Fruit fly (Drosophila melanogaster) whole organism, embryonic: ENCODE measurements around the gene Karybeta3.

Source experiments
- CG11723 ChIP-seq: fragments of 200-800 bp; sonication (Bioruptor generic); optimal IDR thresholded peaks from 2 replicates; lab custom pipeline; 2017; ENCODE audit warnings: missing biosample characterization, mild to moderate bottlenecking, missing genetic modification characterization
- CG12219 ChIP-seq: fragments of 200-800 bp; sonication (Bioruptor generic); optimal IDR thresholded peaks from 3 replicates; lab custom pipeline; 2018; ENCODE audit warnings: missing biosample characterization, mild to moderate bottlenecking, missing genetic modification characterization
- CG1233 ChIP-seq: fragments of 200-800 bp; sonication (Bioruptor generic); optimal IDR thresholded peaks from 4 replicates; lab custom pipeline; 2018; ENCODE audit warnings: missing biosample characterization, mild to moderate bottlenecking, missing genetic modification characterization
- CG13424 ChIP-seq: fragments of 200-800 bp; sonication (Bioruptor generic); optimal IDR thresholded peaks from 2 replicates; lab custom pipeline; 2019; ENCODE audit warnings: missing biosample characterization, mild to moderate bottlenecking, missing genetic modification characterization, moderate library complexity
- CG13894 ChIP-seq: fragments of 200-800 bp; sonication (Bioruptor generic); optimal IDR thresholded peaks from 3 replicates; lab custom pipeline; 2018; ENCODE audit warnings: missing biosample characterization, mild to moderate bottlenecking, missing genetic modification characterization, moderate library complexity
- CG17568 ChIP-seq: fragments of 200-800 bp; sonication (Bioruptor generic); optimal IDR thresholded peaks from 2 replicates; lab custom pipeline; 2018; ENCODE audit warnings: missing biosample characterization, mild to moderate bottlenecking, missing genetic modification characterization, moderate library complexity
- CG2678 ChIP-seq: fragments of 200-800 bp; sonication (Bioruptor generic); optimal IDR thresholded peaks from 3 replicates; lab custom pipeline; 2019; ENCODE audit warnings: missing biosample characterization, mild to moderate bottlenecking, missing genetic modification characterization, moderate library complexity
- CG3407 ChIP-seq: fragments of 200-800 bp; sonication (Bioruptor generic); optimal IDR thresholded peaks from 2 replicates; lab custom pipeline; 2018; ENCODE audit warnings: missing biosample characterization, mild to moderate bottlenecking, missing genetic modification characterization
- CG34376 ChIP-seq: fragments of 200-800 bp; sonication (Bioruptor generic); optimal IDR thresholded peaks from 2 replicates; lab custom pipeline; 2018; ENCODE audit warnings: missing biosample characterization, mild to moderate bottlenecking, missing genetic modification characterization
- CG42726 ChIP-seq: fragments of 200-800 bp; sonication (Bioruptor generic); IDR thresholded peaks from 2 replicates; pipeline ENCODE4 v1.3.6; 2022; ENCODE audit warnings: missing biosample characterization, missing genetic modification characterization; ENCODE audit not compliant: partially characterized antibody
- CG4328 ChIP-seq: fragments of 200-800 bp; sonication (Bioruptor generic); optimal IDR thresholded peaks from 3 replicates; lab custom pipeline; 2017; ENCODE audit warnings: missing biosample characterization, missing genetic modification reagents, missing genetic modification characterization
- CG4707 ChIP-seq: fragments of 200-800 bp; sonication (Bioruptor generic); optimal IDR thresholded peaks from 2 replicates; lab custom pipeline; 2018; ENCODE audit warnings: missing biosample characterization, mild to moderate bottlenecking, missing genetic modification characterization, moderate library complexity
- CG4854 ChIP-seq: fragments of 200-800 bp; sonication (Bioruptor generic); optimal IDR thresholded peaks from 2 replicates; lab custom pipeline; 2016; ENCODE audit warnings: missing biosample characterization, missing genetic modification characterization, inconsistent platforms
- Dad ChIP-seq: fragments of 200-800 bp; sonication (Bioruptor generic); optimal IDR thresholded peaks from 3 replicates; lab custom pipeline; 2016; ENCODE audit warnings: missing biosample characterization, missing genetic modification characterization
- Deaf1 ChIP-seq: fragments of 200-800 bp; optimal IDR thresholded peaks from 3 replicates; lab custom pipeline; 2019; ENCODE audit warnings: missing biosample characterization, mild to moderate bottlenecking, missing genetic modification characterization, moderate library complexity
- Drgx ChIP-seq: fragments of 200-800 bp; sonication (Bioruptor generic); IDR thresholded peaks from 2 replicates; pipeline ENCODE4 v1.3.6; 2022; ENCODE audit warnings: missing biosample characterization, missing genetic modification characterization
- Fer1 ChIP-seq: fragments of 200-800 bp; sonication (Bioruptor generic); optimal IDR thresholded peaks from 2 replicates; lab custom pipeline; 2017; ENCODE audit warnings: missing biosample characterization, mild to moderate bottlenecking, missing genetic modification characterization
- HmgZ ChIP-seq: fragments of 200-800 bp; sonication (Bioruptor generic); optimal IDR thresholded peaks from 2 replicates; lab custom pipeline; 2018; ENCODE audit warnings: missing biosample characterization, mild to moderate bottlenecking, missing genetic modification characterization
- Hr3 ChIP-seq: fragments of 200-800 bp; sonication (Bioruptor generic); optimal IDR thresholded peaks from 3 replicates; lab custom pipeline; 2016; ENCODE audit warnings: missing biosample characterization, missing genetic modification characterization
- Lhr ChIP-seq: fragments of 200-800 bp; sonication (Bioruptor generic); optimal IDR thresholded peaks from 3 replicates; lab custom pipeline; 2017; ENCODE audit warnings: mild to moderate bottlenecking, missing biosample characterization, missing genetic modification reagents, missing genetic modification characterization
- MBD-R2 ChIP-seq: fragments of 200-800 bp; sonication (Bioruptor generic); IDR thresholded peaks from 2 replicates; pipeline ENCODE4 v1.3.6; 2022; ENCODE audit warnings: missing biosample characterization, missing genetic modification characterization
- NFAT ChIP-seq: fragments of 200-800 bp; sonication (Bioruptor generic); IDR thresholded peaks from 2 replicates; pipeline ENCODE4 v1.3.6; 2022; ENCODE audit warnings: missing biosample characterization, missing genetic modification characterization
- NfI ChIP-seq: fragments of 200-800 bp; sonication (Bioruptor generic); optimal IDR thresholded peaks from 3 replicates; lab custom pipeline; 2018; ENCODE audit warnings: missing biosample characterization, mild to moderate bottlenecking, missing genetic modification characterization, moderate library complexity
- Ravus ChIP-seq: fragments of 200-800 bp; sonication (Bioruptor generic); IDR thresholded peaks from 2 replicates; pipeline ENCODE4 v1.3.6; 2022; ENCODE audit warnings: missing biosample characterization, missing genetic modification characterization
- abd-A ChIP-seq: fragments of 200-800 bp; sonication (Bioruptor generic); optimal IDR thresholded peaks from 3 replicates; lab custom pipeline; 2019; ENCODE audit warnings: missing biosample characterization, mild to moderate bottlenecking, missing genetic modification characterization, moderate library complexity
- crol ChIP-seq: fragments of 200-800 bp; sonication (Bioruptor generic); IDR thresholded peaks from 2 replicates; pipeline ENCODE4 v1.3.6; 2022; ENCODE audit warnings: missing biosample characterization, missing genetic modification characterization
- fd3F ChIP-seq: fragments of 200-800 bp; sonication (Bioruptor generic); optimal IDR thresholded peaks from 2 replicates; lab custom pipeline; 2018; ENCODE audit warnings: missing biosample characterization, mild to moderate bottlenecking, missing genetic modification characterization, moderate library complexity
- gcm ChIP-seq: fragments of 200-800 bp; sonication (Bioruptor generic); optimal IDR thresholded peaks from 2 replicates; lab custom pipeline; 2019; ENCODE audit warnings: missing biosample characterization, mild to moderate bottlenecking, missing genetic modification characterization, moderate library complexity
- gsb ChIP-seq: fragments of 200-800 bp; sonication (Bioruptor generic); IDR thresholded peaks from 2 replicates; pipeline ENCODE4 v1.3.6; 2022; ENCODE audit warnings: missing biosample characterization, missing genetic modification characterization
- gsb-n ChIP-seq: fragments of 200-800 bp; sonication (Bioruptor generic); optimal IDR thresholded peaks from 3 replicates; lab custom pipeline; 2018; ENCODE audit warnings: missing biosample characterization, mild to moderate bottlenecking, missing genetic modification characterization
- hbn ChIP-seq: fragments of 200-800 bp; sonication (Bioruptor generic); IDR thresholded peaks from 2 replicates; pipeline ENCODE4 v1.3.6; 2022; ENCODE audit warnings: missing biosample characterization, missing genetic modification characterization; ENCODE audit not compliant: partially characterized antibody
- her ChIP-seq: fragments of 200-800 bp; sonication (Bioruptor generic); optimal IDR thresholded peaks from 2 replicates; lab custom pipeline; 2016; ENCODE audit warnings: missing biosample characterization, missing genetic modification characterization
- ind ChIP-seq: fragments of 200-800 bp; sonication (Bioruptor generic); optimal IDR thresholded peaks from 3 replicates; lab custom pipeline; 2016; ENCODE audit warnings: missing biosample characterization, missing genetic modification characterization
- inv ChIP-seq: fragments of 200-800 bp; sonication (Bioruptor generic); IDR thresholded peaks from 2 replicates; pipeline ENCODE4 v1.3.6; 2022; ENCODE audit warnings: missing biosample characterization, missing genetic modification characterization; ENCODE audit not compliant: partially characterized antibody
- mam ChIP-seq: fragments of 200-800 bp; sonication (Bioruptor generic); optimal IDR thresholded peaks from 3 replicates; lab custom pipeline; 2016; ENCODE audit warnings: missing biosample characterization, missing genetic modification characterization
- nerfin-1 ChIP-seq: fragments of 200-800 bp; sonication (Bioruptor generic); optimal IDR thresholded peaks from 3 replicates; lab custom pipeline; 2019; ENCODE audit warnings: missing biosample characterization, mild to moderate bottlenecking, missing genetic modification characterization, moderate library complexity
- onecut ChIP-seq: fragments of 200-800 bp; sonication (Bioruptor generic); IDR thresholded peaks from 2 replicates; pipeline ENCODE4 v1.3.6; 2022; ENCODE audit warnings: missing biosample characterization, missing genetic modification characterization
- pan ChIP-seq, 4 experiments: fragments of >200 bp in 3 of 4; fragments of 200-800 bp in 1 of 4; sonication (Bioruptor generic) in 1 of 4; optimal IDR thresholded peaks in 3 of 4; IDR thresholded peaks in 1 of 4; 2 replicates each; pipeline versions ENCODE4 v1.3.6 to Lab custom; 2017 to 2022; ENCODE audit warnings: missing biosample characterization in 2 of 4, missing genetic modification characterization in 2 of 4, mixed read lengths in 1 of 4
- salm ChIP-seq: fragments of 200-800 bp; sonication (Bioruptor generic); optimal IDR thresholded peaks from 2 replicates; lab custom pipeline; 2018; ENCODE audit warnings: missing biosample characterization, mild to moderate bottlenecking, missing genetic modification characterization
- scrt ChIP-seq: fragments of 200-800 bp; sonication (Bioruptor generic); optimal IDR thresholded peaks from 2 replicates; lab custom pipeline; 2018; ENCODE audit warnings: missing biosample characterization, mild to moderate bottlenecking, missing genetic modification characterization, moderate library complexity
- seq ChIP-seq: fragments of 200-800 bp; sonication (Bioruptor generic); IDR thresholded peaks from 2 replicates; pipeline ENCODE4 v1.3.6; 2022; ENCODE audit warnings: missing biosample characterization, missing genetic modification characterization
- stc ChIP-seq: fragments of 200-800 bp; sonication (Bioruptor generic); IDR thresholded peaks from 2 replicates; pipeline ENCODE4 v1.3.6; 2022; ENCODE audit warnings: missing biosample characterization, missing genetic modification characterization
- stwl ChIP-seq: fragments of 200-800 bp; sonication (Bioruptor generic); optimal IDR thresholded peaks from 3 replicates; lab custom pipeline; 2018; ENCODE audit warnings: missing biosample characterization, mild to moderate bottlenecking, missing genetic modification characterization, moderate library complexity
- trh ChIP-seq: fragments of 200-800 bp; sonication (Bioruptor generic); optimal IDR thresholded peaks from 2 replicates; lab custom pipeline; 2016; ENCODE audit warnings: missing biosample characterization, missing genetic modification characterization
- unc-4 ChIP-seq: fragments of 200-800 bp; sonication (Bioruptor generic); IDR thresholded peaks from 2 replicates; pipeline ENCODE4 v1.3.6; 2022; ENCODE audit warnings: missing biosample characterization, missing genetic modification characterization; ENCODE audit not compliant: partially characterized antibody
- vvl ChIP-seq: fragments of 200-800 bp; sonication (Bioruptor generic); IDR thresholded peaks from 2 replicates; pipeline ENCODE4 v1.3.6; 2022; ENCODE audit warnings: missing biosample characterization, missing genetic modification characterization
- z ChIP-seq: fragments of 200-800 bp; sonication (Bioruptor generic); IDR thresholded peaks from 3 replicates; pipeline ENCODE4 v1.3.6; 2022; ENCODE audit warnings: missing biosample characterization, missing genetic modification characterization

Gene Karybeta3

DNA sequence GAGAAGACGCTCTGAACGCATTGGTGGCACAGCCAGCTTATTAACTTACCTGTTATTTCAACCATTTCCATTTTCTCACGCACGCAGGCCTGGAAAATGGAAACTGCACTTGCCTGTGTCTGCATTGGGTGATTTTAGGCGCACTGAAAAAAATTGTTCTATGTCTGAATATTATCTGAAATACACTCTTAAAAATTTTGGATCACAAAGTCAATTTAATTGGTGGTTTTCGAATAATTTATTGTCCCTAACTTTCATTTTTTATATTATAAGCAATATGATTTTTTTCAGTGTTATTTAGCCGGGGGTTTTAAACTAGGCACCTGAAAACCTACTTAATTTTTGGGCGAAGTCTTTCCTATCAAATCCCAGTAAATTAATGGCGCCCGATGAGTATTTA, 14.1 kb downstream of the Karybeta3 start (continued):
- TF ChIP-seq Ravus (GFP tag; lab: Robert Waterston, UW) (peak; percentile 14; the same call in 1 of the 2 replicates), HmgZ (tag; lab: Kevin White, UChicago) (peak; percentile 5), Drgx (GFP tag; lab: Robert Waterston, UW) (peak; percentile 73), CG11723 (GFP tag; lab: Kevin White, UChicago) (no peak), mam (peak; percentile 61), her (peak; percentile 25), Hr3 (peak; percentile 66), CG2678 (tag; lab: Kevin White, UChicago) (peak; percentile 89), pan (optimal IDR thresholded peaks at IDR 0.05; lab: Kevin White, UChicago) (no peak), pan (GFP tag; optimal IDR thresholded peaks at IDR 0.05 in 1 of 2, IDR thresholded peaks at IDR 0.05 in 1 of 2) (peak in 1 of 2 experiments; percentile 86), CG42726 (no peak), CG17568 (GFP tag; lab: Kevin White, UChicago) (peak; percentile 54), fd3F (no peak), stc (GFP tag; lab: Robert Waterston, UW) (peak; percentile 84), ind (peak; percentile 71), scrt (GFP tag; lab: Kevin White, UChicago) (peak; percentile 67), gsb (GFP tag; lab: Robert Waterston, UW) (no peak), CG4328 (GFP tag; lab: Kevin White, UChicago) (no peak), hbn (no peak), Lhr (GFP tag; lab: Kevin White, UChicago) (peak; percentile 16), trh (GFP tag; lab: Kevin White, UChicago) (no peak), CG1233 (GFP tag; lab: Kevin White, UChicago) (peak; percentile 71), CG3407 (GFP tag; lab: Kevin White, UChicago) (peak; percentile 65), unc-4 (GFP tag; lab: Robert Waterston, UW) (no peak), onecut (GFP tag; lab: Robert Waterston, UW) (peak; percentile 76), inv (GFP tag; lab: Robert Waterston, UW) (no peak), stwl (peak; percentile 59), salm (tag; lab: Kevin White, UChicago) (peak; percentile 59), CG4707 (no peak), NFAT (GFP tag; lab: Robert Waterston, UW) (no peak), vvl (GFP tag; lab: Robert Waterston, UW) (peak; percentile 94), NfI (GFP tag; lab: Kevin White, UChicago) (peak; percentile 35), CG13424 (tag; lab: Kevin White, UChicago) (peak; percentile 68), CG12219 (peak; percentile 52), Dad (GFP tag; lab: Kevin White, UChicago) (peak; percentile 52)

DNA sequence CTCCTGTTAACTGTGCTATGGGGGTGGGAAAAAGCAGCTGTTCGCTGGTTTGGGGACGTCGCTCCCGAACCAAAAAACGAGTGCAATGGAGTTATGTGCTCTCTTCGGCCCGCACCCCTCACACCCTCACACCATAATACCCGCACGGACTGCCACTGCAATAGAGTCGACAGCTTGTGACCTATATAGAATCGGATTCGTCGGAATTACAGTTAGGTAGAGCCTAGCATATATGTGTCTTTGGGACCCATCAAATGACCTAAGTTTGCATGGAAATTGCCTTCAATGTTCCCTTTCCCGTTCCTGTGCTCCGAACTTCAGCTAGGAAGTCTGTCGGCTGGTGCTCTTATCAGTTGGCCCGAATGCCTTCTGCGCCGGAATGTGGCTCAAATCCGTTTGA, 15.2 kb downstream of the Karybeta3 start:
- TF ChIP-seq crol (GFP tag; lab: Robert Waterston, UW) (0 out of 2 replicates have a peak, but pooled peaks have one; percentile 26), nerfin-1 (peak; percentile 18), Deaf1 (tag; lab: Kevin White, UChicago) (peak; percentile 85), seq (GFP tag; lab: Robert Waterston, UW) (peak; percentile 22; the same call in 1 of the 2 replicates), Fer1 (GFP tag; lab: Kevin White, UChicago) (peak; percentile 23), CG4854 (GFP tag; lab: Kevin White, UChicago) (no peak), gcm (GFP tag; lab: Kevin White, UChicago) (peak; percentile 24), z (GFP tag; lab: Robert Waterston, UW) (no peak), CG34376 (GFP tag; lab: Kevin White, UChicago) (no peak), gsb-n (tag; lab: Kevin White, UChicago) (no peak), MBD-R2 (GFP tag; lab: Robert Waterston, UW) (no peak), abd-A (tag; lab: Kevin White, UChicago) (peak; percentile 57), CG13894 (tag; lab: Kevin White, UChicago) (peak; percentile 95)
- TF ChIP-seq, all 482 proteins: peak for 8
